Fruit fly (Drosophila melanogaster): ENCODE data around the gene IP3K1.

The IP3K1 gene

DNA sequence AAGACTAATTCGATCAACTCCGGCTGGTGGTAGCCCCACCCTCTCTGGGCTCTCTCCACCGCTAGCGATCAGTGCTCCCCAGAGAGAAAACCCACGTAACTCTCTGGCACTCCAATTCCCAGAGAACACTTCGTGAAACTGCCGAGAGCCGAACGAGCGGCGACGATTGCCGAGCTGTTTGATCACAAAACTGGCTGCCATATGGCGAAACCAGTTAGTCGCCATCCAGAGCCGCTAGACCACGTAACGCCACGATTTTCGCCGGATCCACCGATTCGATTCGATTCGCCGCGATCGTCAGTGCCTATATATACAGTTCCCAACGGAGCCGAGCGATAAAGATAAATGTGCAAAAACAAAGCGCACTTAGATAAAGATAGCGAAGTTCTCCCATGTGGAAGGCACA, at the start of gene IP3K1 (continued):
- TF ChIP-seq CG14965 (GFP tag; optimal IDR thresholded peaks at IDR 0.05; ENCODE audit: borderline replicate concordance) (no peak), run (tag; optimal IDR thresholded peaks at IDR 0.05) (peak; percentile 19), wor (GFP tag; IDR thresholded peaks at IDR 0.05) (no peak), nom (GFP tag; optimal IDR thresholded peaks at IDR 0.05) (peak; percentile 85), CG18262 (tag; optimal IDR thresholded peaks at IDR 0.05) (peak; percentile 22), da (GFP tag; optimal IDR thresholded peaks at IDR 0.05) (no peak), insv (GFP tag; optimal IDR thresholded peaks at IDR 0.05) (no peak), CG34224 (GFP tag; IDR thresholded peaks at IDR 0.05; ENCODE audit: partially characterized antibody) (peak; percentile 74), HLH4C (GFP tag; IDR thresholded peaks at IDR 0.05; ENCODE audit: partially characterized antibody) (peak; percentile 35; the same call in 1 of the 3 replicates), sqz (GFP tag; optimal IDR thresholded peaks at IDR 0.05) (peak; percentile 25), shn (GFP tag; optimal IDR thresholded peaks at IDR 0.05) (no peak), dpn (GFP tag; optimal IDR thresholded peaks at IDR 0.05) (peak; percentile 9 to 21), CG6813 (GFP tag; optimal IDR thresholded peaks at IDR 0.05) (peak; percentile 27), Fer1 (GFP tag; optimal IDR thresholded peaks at IDR 0.05) (peak; percentile 76), ttk (GFP tag; IDR thresholded peaks at IDR 0.05) (peak; percentile 29; the same call in 1 of the 2 replicates), zen2 (GFP tag; IDR thresholded peaks at IDR 0.05; ENCODE audit: partially characterized antibody) (peak; percentile 67; the same call in 2 of the 3 replicates), CG2199 (GFP tag; IDR thresholded peaks at IDR 0.05) (0 out of 3 replicates have a peak, but pooled peaks have one; percentile 70), psq (GFP tag; optimal IDR thresholded peaks at IDR 0.05) (no peak), CG2129 (GFP tag; IDR thresholded peaks at IDR 0.05; ENCODE audit: partially characterized antibody) (no peak), CG10431 (GFP tag; optimal IDR thresholded peaks at IDR 0.05) (no peak), br (optimal IDR thresholded peaks at IDR 0.05) (no peak), ap (GFP tag; IDR thresholded peaks at IDR 0.05) (0 out of 2 replicates have a peak, but pooled peaks have one; percentile 8), lilli (GFP tag; optimal IDR thresholded peaks at IDR 0.05) (peak; percentile 16), CG1603 (tag; optimal IDR thresholded peaks at IDR 0.05) (no peak), Sox100B (GFP tag; optimal IDR thresholded peaks at IDR 0.05) (no peak), slou (GFP tag; optimal IDR thresholded peaks at IDR 0.05) (no peak), CG4617 (GFP tag; optimal IDR thresholded peaks at IDR 0.05; ENCODE audit: borderline replicate concordance) (no peak), al (GFP tag; IDR thresholded peaks at IDR 0.05) (no peak), CG8388 (GFP tag; optimal IDR thresholded peaks at IDR 0.05) (peak; percentile 4), prd (optimal IDR thresholded peaks at IDR 0.05) (no peak), prd (GFP tag; IDR thresholded peaks at IDR 0.05) (no peak), Ssrp (tag; optimal IDR thresholded peaks at IDR 0.05) (no peak), NC2α (GFP tag; optimal IDR thresholded peaks at IDR 0.05) (peak; percentile 28), cato (GFP tag; optimal IDR thresholded peaks at IDR 0.05; ENCODE audit: borderline replicate concordance) (no peak), gro (GFP tag; optimal IDR thresholded peaks at IDR 0.05) (peak; percentile 82), CG14014 (GFP tag; IDR thresholded peaks at IDR 0.05) (no peak; the same call in 1 of the 2 replicates), CG3163 (GFP tag; optimal IDR thresholded peaks at IDR 0.05) (no peak), B-H1 (GFP tag; IDR thresholded peaks at IDR 0.05) (no peak), mam (GFP tag; optimal IDR thresholded peaks at IDR 0.05) (peak; percentile 10), Neu2 (GFP tag; optimal IDR thresholded peaks at IDR 0.05; ENCODE audit: borderline replicate concordance) (no peak), CG7745 (tag; optimal IDR thresholded peaks at IDR 0.05) (no peak), Dad (GFP tag; optimal IDR thresholded peaks at IDR 0.05) (peak; percentile 26), kni (GFP tag; optimal IDR thresholded peaks at IDR 0.05) (peak; percentile 66), repo (GFP tag; optimal IDR thresholded peaks at IDR 0.05) (no peak), CG7786 (GFP tag; optimal IDR thresholded peaks at IDR 0.05) (peak; percentile 8), sisA (GFP tag; IDR thresholded peaks at IDR 0.05) (no peak), CG7839 (tag; optimal IDR thresholded peaks at IDR 0.05) (peak; percentile 17), HHEX (GFP tag; optimal IDR thresholded peaks at IDR 0.05) (peak; percentile 37), CG18599 (GFP tag; optimal IDR thresholded peaks at IDR 0.05) (peak; percentile 45), CG32767 (GFP tag; IDR thresholded peaks at IDR 0.05) (no peak), CrebB (tag; optimal IDR thresholded peaks at IDR 0.05) (peak; percentile 61)
